Fruit fly (Drosophila melanogaster) whole organism, embryonic: ENCODE measurements around the gene mRpL35.
A peak's percentile ranks its signal among the peaks of the same experiment; 100 is the strongest.

Source experiments
- Adf1 ChIP-seq: fragments of 200-800 bp; sonication (Bioruptor generic); IDR thresholded peaks from 2 replicates; pipeline ENCODE4 v1.3.6; 2022; ENCODE audit warnings: missing biosample characterization, missing genetic modification characterization
- Asciz ChIP-seq: fragments of 200-800 bp; sonication (Bioruptor generic); optimal IDR thresholded peaks from 2 replicates; lab custom pipeline; 2017; ENCODE audit warnings: missing biosample characterization, mild to moderate bottlenecking, missing genetic modification characterization, missing genetic modification reagents
- CG10321 ChIP-seq: fragments of 200-800 bp; sonication (Bioruptor generic); IDR thresholded peaks from 2 replicates; pipeline ENCODE4 v1.3.6; 2022; ENCODE audit warnings: missing biosample characterization, missing genetic modification characterization
- CG11247 ChIP-seq: fragments of 200-800 bp; sonication (Bioruptor generic); IDR thresholded peaks from 2 replicates; pipeline ENCODE4 v1.3.6; 2022; ENCODE audit warnings: missing biosample characterization, missing genetic modification characterization
- CG12104 ChIP-seq: fragments of 200-800 bp; sonication (Bioruptor generic); optimal IDR thresholded peaks from 3 replicates; lab custom pipeline; 2016; ENCODE audit warnings: missing biosample characterization, missing genetic modification characterization
- CG12299 ChIP-seq: fragments of 200-800 bp; sonication (Bioruptor generic); optimal IDR thresholded peaks from 2 replicates; lab custom pipeline; 2018; ENCODE audit warnings: missing biosample characterization, mild to moderate bottlenecking, missing genetic modification characterization
- CG12391 ChIP-seq: fragments of 200-800 bp; sonication (Bioruptor generic); optimal IDR thresholded peaks from 3 replicates; lab custom pipeline; 2018; ENCODE audit warnings: missing biosample characterization, mild to moderate bottlenecking, missing genetic modification characterization, moderate library complexity
- CG13424 ChIP-seq: fragments of 200-800 bp; sonication (Bioruptor generic); optimal IDR thresholded peaks from 2 replicates; lab custom pipeline; 2019; ENCODE audit warnings: missing biosample characterization, mild to moderate bottlenecking, missing genetic modification characterization, moderate library complexity
- CG1602 ChIP-seq: fragments of 200-800 bp; sonication (Bioruptor generic); optimal IDR thresholded peaks from 3 replicates; lab custom pipeline; 2016; ENCODE audit warnings: missing biosample characterization, missing genetic modification characterization
- CG16815 ChIP-seq: fragments of 200-800 bp; sonication (Bioruptor generic); optimal IDR thresholded peaks from 3 replicates; lab custom pipeline; 2017; ENCODE audit warnings: missing biosample characterization, mild to moderate bottlenecking, missing genetic modification characterization
- CG17359 ChIP-seq: fragments of 200-800 bp; sonication (Bioruptor generic); optimal IDR thresholded peaks from 3 replicates; lab custom pipeline; 2018; ENCODE audit warnings: missing biosample characterization, mild to moderate bottlenecking, missing genetic modification characterization, moderate library complexity
- CG18599 ChIP-seq: fragments of 200-800 bp; sonication (Bioruptor generic); optimal IDR thresholded peaks from 3 replicates; lab custom pipeline; 2017; ENCODE audit warnings: missing biosample characterization, missing genetic modification characterization, mild to moderate bottlenecking, moderate library complexity, missing genetic modification reagents
- CG18619 ChIP-seq: fragments of 200-800 bp; sonication (Bioruptor generic); optimal IDR thresholded peaks from 3 replicates; lab custom pipeline; 2017; ENCODE audit warnings: missing biosample characterization, mild to moderate bottlenecking, missing genetic modification characterization
- CG30020 ChIP-seq: fragments of 200-800 bp; optimal IDR thresholded peaks from 2 replicates; lab custom pipeline; 2019; ENCODE audit warnings: missing biosample characterization, mild to moderate bottlenecking, missing genetic modification characterization, moderate library complexity
- CG30431 ChIP-seq: fragments of 200-800 bp; sonication (Bioruptor generic); optimal IDR thresholded peaks from 2 replicates; lab custom pipeline; 2017; ENCODE audit warnings: missing biosample characterization, missing genetic modification characterization
- CG31388 ChIP-seq: fragments of 200-800 bp; sonication (Bioruptor generic); optimal IDR thresholded peaks from 2 replicates; lab custom pipeline; 2016; ENCODE audit warnings: missing biosample characterization, missing genetic modification characterization
- CG3163 ChIP-seq: fragments of 200-800 bp; sonication (Bioruptor generic); optimal IDR thresholded peaks from 3 replicates; lab custom pipeline; 2016; ENCODE audit warnings: missing biosample characterization, missing genetic modification characterization
- CG3407 ChIP-seq: fragments of 200-800 bp; sonication (Bioruptor generic); optimal IDR thresholded peaks from 2 replicates; lab custom pipeline; 2018; ENCODE audit warnings: missing biosample characterization, mild to moderate bottlenecking, missing genetic modification characterization
- CG3995 ChIP-seq: fragments of 200-800 bp; sonication (Bioruptor generic); optimal IDR thresholded peaks from 3 replicates; lab custom pipeline; 2016; ENCODE audit warnings: missing biosample characterization, missing genetic modification characterization
- CG6854 ChIP-seq: fragments of 200-800 bp; sonication (Bioruptor generic); optimal IDR thresholded peaks from 3 replicates; lab custom pipeline; 2017; ENCODE audit warnings: missing biosample characterization, mild to moderate bottlenecking, missing genetic modification characterization
- CG7963 ChIP-seq: fragments of 200-800 bp; sonication (Bioruptor generic); IDR thresholded peaks from 3 replicates; pipeline ENCODE4 v1.3.6; 2022; ENCODE audit warnings: missing biosample characterization, missing genetic modification characterization; ENCODE audit not compliant: partially characterized antibody
- CG8388 ChIP-seq: fragments of 200-800 bp; sonication (Bioruptor generic); optimal IDR thresholded peaks from 2 replicates; lab custom pipeline; 2019; ENCODE audit warnings: missing biosample characterization, mild to moderate bottlenecking, missing genetic modification characterization, moderate library complexity
- CG9727 ChIP-seq: fragments of 200-800 bp; sonication (Bioruptor generic); optimal IDR thresholded peaks from 3 replicates; lab custom pipeline; 2017; ENCODE audit warnings: missing biosample characterization, mild to moderate bottlenecking, missing genetic modification characterization
- CTCF ChIP-seq: fragments of 200-800 bp; sonication (Bioruptor generic); optimal IDR thresholded peaks from 2 replicates; lab custom pipeline; 2017; ENCODE audit warnings: missing biosample characterization, mild to moderate bottlenecking, missing genetic modification characterization, moderate library complexity
- Doc2 ChIP-seq: fragments of 200-800 bp; sonication (Bioruptor generic); IDR thresholded peaks from 2 replicates; pipeline ENCODE4 v1.3.6; 2022; ENCODE audit warnings: missing biosample characterization, missing genetic modification characterization
- HLH3B ChIP-seq: fragments of 200-800 bp; sonication (Bioruptor generic); IDR thresholded peaks from 2 replicates; pipeline ENCODE4 v1.3.6; 2022; ENCODE audit warnings: missing biosample characterization, missing genetic modification characterization
- HLH54F ChIP-seq: fragments of 200-800 bp; sonication (Bioruptor generic); optimal IDR thresholded peaks from 3 replicates; lab custom pipeline; 2016; ENCODE audit warnings: missing biosample characterization, missing genetic modification characterization
- Jarid2 ChIP-seq: fragments of 200-800 bp; sonication (Bioruptor generic); optimal IDR thresholded peaks from 3 replicates; lab custom pipeline; 2017; ENCODE audit warnings: mild to moderate bottlenecking, missing biosample characterization, missing genetic modification reagents, missing genetic modification characterization
- Lim3 ChIP-seq: fragments of 200-800 bp; sonication (Bioruptor generic); IDR thresholded peaks from 2 replicates; pipeline ENCODE4 v1.3.6; 2022; ENCODE audit warnings: missing biosample characterization, missing genetic modification characterization
- Oaz ChIP-seq: fragments of 200-800 bp; sonication (Bioruptor generic); IDR thresholded peaks from 2 replicates; pipeline ENCODE4 v1.3.6; 2022; ENCODE audit warnings: missing biosample characterization, missing genetic modification characterization
- Rx ChIP-seq: fragments of 200-800 bp; sonication (Bioruptor generic); IDR thresholded peaks from 2 replicates; pipeline ENCODE4 v1.3.6; 2022; ENCODE audit warnings: missing biosample characterization, missing genetic modification characterization
- Six4 ChIP-seq: fragments of 200-800 bp; sonication (Bioruptor generic); optimal IDR thresholded peaks from 2 replicates; lab custom pipeline; 2016; ENCODE audit warnings: missing biosample characterization, missing genetic modification characterization
- ci ChIP-seq: fragments of 200-800 bp; sonication (Bioruptor generic); IDR thresholded peaks from 3 replicates; pipeline ENCODE4 v1.3.6; 2022; ENCODE audit warnings: missing biosample characterization, missing genetic modification characterization
- eyg ChIP-seq: fragments of 200-800 bp; sonication (Bioruptor generic); optimal IDR thresholded peaks from 3 replicates; lab custom pipeline; 2016; ENCODE audit warnings: missing biosample characterization, missing genetic modification characterization
- fd102C ChIP-seq: fragments of 200-800 bp; sonication (Bioruptor generic); optimal IDR thresholded peaks from 2 replicates; lab custom pipeline; 2018; ENCODE audit warnings: missing biosample characterization, mild to moderate bottlenecking, missing genetic modification characterization, moderate library complexity
- fd3F ChIP-seq: fragments of 200-800 bp; sonication (Bioruptor generic); optimal IDR thresholded peaks from 2 replicates; lab custom pipeline; 2018; ENCODE audit warnings: missing biosample characterization, mild to moderate bottlenecking, missing genetic modification characterization, moderate library complexity
- gem ChIP-seq: fragments of 200-800 bp; sonication (Bioruptor generic); optimal IDR thresholded peaks from 2 replicates; lab custom pipeline; 2019; ENCODE audit warnings: missing biosample characterization, mild to moderate bottlenecking, missing genetic modification characterization, moderate library complexity
- jumu ChIP-seq: fragments of 200-800 bp; sonication (Bioruptor generic); optimal IDR thresholded peaks from 3 replicates; lab custom pipeline; 2016; ENCODE audit warnings: missing biosample characterization, missing genetic modification characterization
- kay ChIP-seq: fragments of 200-800 bp; sonication (Bioruptor generic); optimal IDR thresholded peaks from 2 replicates; lab custom pipeline; 2016; ENCODE audit warnings: missing biosample characterization, missing genetic modification characterization
- lbe ChIP-seq: fragments of 200-800 bp; sonication (Bioruptor generic); optimal IDR thresholded peaks from 2 replicates; lab custom pipeline; 2016; ENCODE audit warnings: missing biosample characterization, mild to moderate bottlenecking, missing genetic modification characterization
- lov ChIP-seq, 2 experiments: fragments of 200-800 bp in 1 of 2; fragments of >200 bp in 1 of 2; sonication (Bioruptor generic) in 1 of 2; IDR thresholded peaks in 1 of 2; optimal IDR thresholded peaks in 1 of 2; 2 replicates in 1 of 2; 3 replicates in 1 of 2; pipeline versions ENCODE4 v1.3.6 to Lab custom; 2017 to 2022; ENCODE audit warnings: missing biosample characterization in 1 of 2, missing genetic modification characterization in 1 of 2
- org-1 ChIP-seq: fragments of 200-800 bp; sonication (Bioruptor generic); optimal IDR thresholded peaks from 2 replicates; lab custom pipeline; 2017; ENCODE audit warnings: missing biosample characterization, missing genetic modification characterization
- pros ChIP-seq: fragments of 200-800 bp; sonication (Bioruptor generic); optimal IDR thresholded peaks from 3 replicates; lab custom pipeline; 2019; ENCODE audit warnings: missing biosample characterization, mild to moderate bottlenecking, missing genetic modification characterization, moderate library complexity
- row ChIP-seq: fragments of 200-800 bp; sonication (Bioruptor generic); IDR thresholded peaks from 3 replicates; pipeline ENCODE4 v1.3.6; 2022; ENCODE audit warnings: missing biosample characterization, missing genetic modification characterization
- scrt ChIP-seq: fragments of 200-800 bp; sonication (Bioruptor generic); optimal IDR thresholded peaks from 2 replicates; lab custom pipeline; 2018; ENCODE audit warnings: missing biosample characterization, mild to moderate bottlenecking, missing genetic modification characterization, moderate library complexity
- seq ChIP-seq: fragments of 200-800 bp; sonication (Bioruptor generic); IDR thresholded peaks from 2 replicates; pipeline ENCODE4 v1.3.6; 2022; ENCODE audit warnings: missing biosample characterization, missing genetic modification characterization
- stc ChIP-seq: fragments of 200-800 bp; sonication (Bioruptor generic); IDR thresholded peaks from 2 replicates; pipeline ENCODE4 v1.3.6; 2022; ENCODE audit warnings: missing biosample characterization, missing genetic modification characterization
- stwl ChIP-seq: fragments of 200-800 bp; sonication (Bioruptor generic); optimal IDR thresholded peaks from 3 replicates; lab custom pipeline; 2018; ENCODE audit warnings: missing biosample characterization, mild to moderate bottlenecking, missing genetic modification characterization, moderate library complexity
- tup ChIP-seq: fragments of 200-800 bp; sonication (Bioruptor generic); optimal IDR thresholded peaks from 2 replicates; lab custom pipeline; 2016; ENCODE audit warnings: missing biosample characterization, mild to moderate bottlenecking, missing genetic modification characterization, moderate library complexity
- wek ChIP-seq: fragments of 200-800 bp; sonication (Bioruptor generic); optimal IDR thresholded peaks from 3 replicates; lab custom pipeline; 2018; ENCODE audit warnings: missing biosample characterization, mild to moderate bottlenecking, missing genetic modification characterization, moderate library complexity
- zfh1 ChIP-seq: fragments of 200-800 bp; sonication (Bioruptor generic); IDR thresholded peaks from 3 replicates; pipeline ENCODE4 v1.3.6; 2022; ENCODE audit warnings: missing biosample characterization, missing genetic modification characterization

mRpL35 gene

DNA sequence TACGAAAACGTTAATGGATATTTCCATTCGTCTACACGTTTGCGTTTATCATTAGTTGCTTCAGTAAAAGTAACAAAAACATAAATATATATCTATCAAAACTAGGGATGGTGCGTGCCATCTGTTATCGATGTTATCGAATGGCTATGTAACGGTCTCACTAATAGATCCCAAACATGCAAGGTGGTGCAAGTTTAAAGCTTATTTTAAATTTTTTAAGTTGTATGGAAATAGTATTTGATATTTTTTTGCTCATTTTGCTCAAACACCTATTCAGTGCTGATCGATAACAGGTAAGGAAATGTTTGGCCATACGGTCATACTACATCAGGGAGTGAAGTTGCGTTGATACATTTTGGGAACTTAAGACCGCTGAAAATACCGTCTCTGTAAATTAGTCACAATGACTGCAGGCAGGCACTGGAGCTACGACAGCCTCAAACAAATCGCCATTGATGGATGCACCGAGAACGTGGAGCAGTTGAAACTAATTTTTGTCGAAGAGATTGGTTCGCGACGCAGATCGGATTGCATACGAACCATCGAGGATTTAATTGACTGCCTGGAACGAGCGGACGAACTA, 10.9 kb downstream of the mRpL35 start, which contains the start of the genes CG45099, CG6015, pit and Fadd (continued):
- TF ChIP-seq pros = no peak
- no peak for TF ChIP-seq wek (GFP tag; lab: Kevin White, UChicago)
- peak; percentile 50 for TF ChIP-seq CG30020 (tag; lab: Kevin White, UChicago)
- TF ChIP-seq CG10321 = no peak
- TF ChIP-seq CG18599 = no peak
- TF ChIP-seq CG6854 = no peak
- no peak for TF ChIP-seq gem (tag; lab: Kevin White, UChicago)
- TF ChIP-seq kay (GFP tag; lab: Kevin White, UChicago) = peak; percentile 53
- TF ChIP-seq CG13424 (tag; lab: Kevin White, UChicago) = no peak
- no peak for TF ChIP-seq scrt
- TF ChIP-seq eyg (GFP tag; lab: Kevin White, UChicago) = no peak
- TF ChIP-seq ci (GFP tag; lab: Robert Waterston, UW) = no peak
- TF ChIP-seq Doc2 = no peak
- TF ChIP-seq CG3163 = no peak
- TF ChIP-seq CG9727 (GFP tag; lab: Kevin White, UChicago) = no peak
- no peak for TF ChIP-seq HLH3B
- no peak for TF ChIP-seq CG18619 (GFP tag; lab: Kevin White, UChicago)
- no peak for TF ChIP-seq CG8388 (GFP tag; lab: Kevin White, UChicago)
- no peak for TF ChIP-seq Asciz (GFP tag; lab: Kevin White, UChicago)
- no peak for TF ChIP-seq CG12299
- no peak for TF ChIP-seq seq (GFP tag; lab: Robert Waterston, UW)
- no peak for TF ChIP-seq CTCF (GFP tag; lab: Kevin White, UChicago)
- no peak for TF ChIP-seq Jarid2 (GFP tag; lab: Kevin White, UChicago)
- no peak for TF ChIP-seq CG16815 (GFP tag; lab: Kevin White, UChicago)
- peak; percentile 48 for TF ChIP-seq row (GFP tag; lab: Robert Waterston, UW)
- TF ChIP-seq CG3995 (GFP tag; lab: Kevin White, UChicago) = peak; percentile 16
- TF ChIP-seq HLH54F (GFP tag; lab: Kevin White, UChicago) = no peak
- no peak for TF ChIP-seq CG12104 (GFP tag; lab: Kevin White, UChicago)
- peak; percentile 81 for TF ChIP-seq stwl
- TF ChIP-seq jumu (GFP tag; lab: Kevin White, UChicago) = no peak
- TF ChIP-seq CG17359 (tag; lab: Kevin White, UChicago) = no peak
- TF ChIP-seq Oaz = no peak
- no peak for TF ChIP-seq Adf1
- TF ChIP-seq CG1602 = no peak
- no peak for TF ChIP-seq lov (optimal IDR thresholded peaks at IDR 0.05; lab: Kevin White, UChicago)
- no peak for TF ChIP-seq lov (GFP tag; IDR thresholded peaks at IDR 0.05; lab: Robert Waterston, UW)
- TF ChIP-seq lbe (GFP tag; lab: Kevin White, UChicago) = no peak
- no peak for TF ChIP-seq CG31388
- no peak for TF ChIP-seq fd3F (GFP tag; lab: Kevin White, UChicago)
- TF ChIP-seq fd102C (GFP tag; lab: Kevin White, UChicago) = no peak
- TF ChIP-seq CG11247 = no peak
- TF ChIP-seq Rx = no peak
- no peak for TF ChIP-seq stc
- no peak for TF ChIP-seq zfh1
- no peak for TF ChIP-seq CG7963 (GFP tag; lab: Robert Waterston, UW)
- no peak for TF ChIP-seq Six4
- peak; percentile 35 for TF ChIP-seq CG12391 (tag; lab: Kevin White, UChicago)
- TF ChIP-seq tup (GFP tag; lab: Kevin White, UChicago) = no peak
- no peak for TF ChIP-seq Lim3 (GFP tag; lab: Robert Waterston, UW)
- no peak for TF ChIP-seq CG3407 (GFP tag; lab: Kevin White, UChicago)
- TF ChIP-seq CG30431 = no peak
- no peak for TF ChIP-seq org-1 (GFP tag; lab: Kevin White, UChicago)
